Worm (Caenorhabditis elegans) whole organism, late embryonic: ENCODE results near the gene F36D4.1.

Source experiments
- ceh-22 ChIP-seq: sonication (generic microtip); optimal IDR thresholded peaks from 2 replicates; lab custom pipeline; 2017; ENCODE audit warnings: missing biosample characterization, missing genetic modification characterization
- ceh-30 ChIP-seq: fragments of 150-350 bp; optimal IDR thresholded peaks from 2 replicates; lab custom pipeline; 2014; ENCODE audit warnings: missing biosample characterization, missing genetic modification characterization
- dmd-4 ChIP-seq: sonication (generic microtip); optimal IDR thresholded peaks from 2 replicates; lab custom pipeline; 2016; ENCODE audit warnings: borderline replicate concordance, missing genetic modification characterization, missing compliant biosample characterization
- dve-1 ChIP-seq: sonication (generic microtip); optimal IDR thresholded peaks from 2 replicates; lab custom pipeline; 2017; ENCODE audit warnings: antibody characterized with exemption, mild to moderate bottlenecking, missing genetic modification characterization, missing compliant biosample characterization
- ztf-16 ChIP-seq: sonication (generic microtip); optimal IDR thresholded peaks from 2 replicates; lab custom pipeline; 2017; ENCODE audit warnings: missing genetic modification characterization, missing compliant biosample characterization

DNA sequence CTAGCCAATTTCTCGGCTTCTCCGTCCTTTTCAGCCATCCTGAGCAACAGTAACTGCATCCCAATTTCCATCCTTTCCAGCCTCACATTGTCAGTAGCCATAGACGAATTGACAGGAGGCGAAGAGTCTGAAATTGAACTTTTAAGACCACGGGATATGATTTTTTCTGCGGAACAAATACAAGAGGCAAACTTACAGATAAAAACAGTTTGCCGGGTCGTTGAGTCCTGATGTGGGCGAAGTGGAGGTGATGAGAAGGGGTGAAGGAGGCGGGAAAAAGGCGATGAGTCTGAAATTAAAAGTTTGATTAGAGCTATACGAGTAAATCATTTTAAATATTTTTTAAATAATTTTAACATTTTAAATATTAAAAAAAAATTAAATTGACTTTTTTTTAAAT, 10.4 kb downstream of the F36D4.1 start, which contains the start of gene F36D4.6:
- TF ChIP-seq ceh-22 (tag; lab: Kevin White, UChicago) = no peak
- no peak for TF ChIP-seq ztf-16 (tag; lab: Kevin White, UChicago)
- TF ChIP-seq ceh-30 (tag; lab: Kevin White, UChicago) = no peak
- no peak for TF ChIP-seq dve-1 (tag; lab: Kevin White, UChicago)
- no peak for TF ChIP-seq dmd-4 (tag; lab: Kevin White, UChicago)
